Worm (Caenorhabditis elegans): ENCODE results near the gene F52G3.7.

ce11 chrX:16994417-16994816 lies 30.7 kb downstream of the F52G3.7 start:
- TF ChIP-seq gmeb-1 (tag; optimal IDR thresholded peaks at IDR 0.05) = no peak
- TF ChIP-seq nhr-237 (tag; optimal IDR thresholded peaks at IDR 0.05) = no peak
- no peak for TF ChIP-seq ceh-82 (tag; optimal IDR thresholded peaks at IDR 0.05)
- TF ChIP-seq nhr-6 (tag; optimal IDR thresholded peaks at IDR 0.05) = no peak

All from whole organism, L2 larva.